Worm (Caenorhabditis elegans) whole organism, L4 larva: ENCODE data around the gene nsph-1.1.

Source experiments
- nhr-76 ChIP-seq: fragments of 150-350 bp; optimal IDR thresholded peaks from 2 replicates; lab custom pipeline; 2014; ENCODE audit warnings: missing biosample characterization, missing genetic modification characterization
- zfp-2 ChIP-seq: sonication (generic microtip); optimal IDR thresholded peaks from 2 replicates; lab custom pipeline; 2016; ENCODE audit warnings: mild to moderate bottlenecking, missing genetic modification characterization, missing compliant biosample characterization

DNA sequence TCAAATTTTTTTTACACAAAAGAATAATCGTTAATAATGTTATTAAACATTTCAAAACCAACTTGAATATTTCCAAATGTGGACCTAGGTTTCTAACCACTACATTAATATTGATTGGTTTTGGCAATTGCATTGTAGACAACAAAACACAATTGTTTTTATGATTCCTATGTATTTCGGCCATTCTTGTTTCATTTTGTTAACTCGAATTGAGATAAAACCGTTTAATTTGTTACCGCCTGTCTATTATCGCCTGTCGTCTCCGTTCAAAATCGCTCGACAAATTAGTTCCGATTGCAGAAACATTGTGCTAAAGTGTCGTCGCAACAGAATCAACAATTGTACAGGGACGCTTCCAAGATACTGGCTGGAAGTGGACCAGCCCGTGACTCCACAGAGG lies 4.1 kb downstream of the nsph-1.1 start, which contains the start of gene let-19:
- TF ChIP-seq zfp-2 (no peak), nhr-76 (tag; lab: Kevin White, UChicago) (no peak)
